Worm (Caenorhabditis elegans): ENCODE measurements around the gene oac-1.

The oac-1 gene

DNA sequence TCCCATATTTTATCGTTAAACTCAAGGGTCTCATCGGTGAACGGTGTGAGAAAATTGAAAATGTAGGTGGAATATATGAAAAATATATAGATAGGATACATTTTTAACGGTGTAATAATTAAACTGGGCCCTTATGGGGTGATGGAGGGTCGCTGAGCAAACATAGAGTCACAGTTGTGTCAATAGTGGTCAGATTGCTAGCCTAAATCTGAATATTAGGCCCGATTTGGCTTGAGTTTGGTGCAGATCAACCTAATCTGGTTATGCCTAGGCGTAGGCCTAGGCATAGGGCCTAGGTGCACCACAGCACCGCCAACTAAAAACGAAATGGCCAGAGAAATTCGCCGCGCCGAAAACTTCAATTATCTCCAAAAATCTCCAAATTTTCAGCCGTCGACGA is 42.2 kb downstream of the oac-1 start, which contains the start of gene phy-4:
Gene phy-4 (minus strand): TSS at position 101 of the 400 bp plus-strand sequence.
- no peak for TF ChIP-seq W03F9.2 (tag; optimal IDR thresholded peaks at IDR 0.05)
- no peak for TF ChIP-seq dao-5 (tag; optimal IDR thresholded peaks at IDR 0.05)
- no peak for TF ChIP-seq him-1 (tag; optimal IDR thresholded peaks at IDR 0.05)

DNA sequence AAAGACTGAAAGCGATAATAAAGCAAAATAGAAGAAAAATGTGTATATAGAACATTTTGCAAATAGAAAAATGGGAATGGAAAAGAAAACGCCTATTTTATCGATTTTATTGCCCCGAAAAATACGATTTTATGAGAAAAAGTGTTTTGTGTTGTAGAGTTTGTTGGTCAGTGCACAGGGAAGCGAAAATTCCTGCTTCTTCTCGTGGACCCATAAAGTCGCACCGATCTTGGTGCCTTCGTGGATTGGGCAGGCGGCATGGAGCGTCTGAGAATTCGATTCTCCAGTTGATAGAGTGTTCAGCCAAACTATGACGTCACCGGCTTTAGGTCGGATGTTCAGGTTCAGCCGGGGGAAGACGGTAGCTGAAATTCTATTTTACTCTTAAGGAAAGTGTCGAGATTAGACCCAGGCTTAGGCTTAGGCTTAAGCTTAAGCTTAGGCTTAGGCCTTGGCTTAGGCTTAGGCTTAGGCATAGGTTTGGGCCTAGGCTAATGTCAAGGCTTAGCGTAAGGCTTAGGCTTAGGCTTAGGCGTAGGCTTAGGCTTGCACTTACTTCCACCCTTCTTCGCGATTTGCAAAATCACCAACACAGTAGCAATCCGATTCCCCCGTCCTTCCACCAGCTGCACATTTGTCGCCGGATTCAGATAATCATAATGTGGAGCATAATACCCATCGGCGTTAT is 43.4 kb downstream of the oac-1 start, which contains the start of gene Y43F8B.19:
Gene Y43F8B.19 (minus strand): TSS at position 51 of the 688 bp plus-strand sequence.
- TF ChIP-seq W03F9.2 (tag; optimal IDR thresholded peaks at IDR 0.05) (no peak), dao-5 (tag; optimal IDR thresholded peaks at IDR 0.05) (no peak), him-1 (tag; optimal IDR thresholded peaks at IDR 0.05) (no peak)

DNA sequence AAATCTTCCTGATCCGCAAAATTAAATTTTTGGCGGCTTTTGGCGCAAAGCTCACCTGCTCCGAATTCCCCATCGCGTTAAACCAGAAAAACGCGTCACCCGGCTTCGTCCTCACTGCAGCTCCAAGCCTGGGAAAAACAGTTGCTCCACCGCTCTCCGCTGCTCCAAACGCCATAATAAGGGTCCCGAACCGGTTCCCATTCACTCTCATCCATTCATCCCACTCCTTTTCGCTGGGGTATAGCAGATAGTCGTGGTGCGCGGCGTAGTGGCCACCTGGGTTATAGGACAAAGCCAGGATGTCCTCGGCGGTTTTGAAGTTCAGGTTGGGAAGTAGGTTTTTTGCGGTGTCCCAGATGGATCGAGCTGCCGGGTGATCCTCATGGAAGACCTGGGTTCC is 44.8 kb downstream of the oac-1 start:
- no peak for TF ChIP-seq him-1 (tag; optimal IDR thresholded peaks at IDR 0.05)
- no peak for TF ChIP-seq W03F9.2 (tag; optimal IDR thresholded peaks at IDR 0.05)
- TF ChIP-seq dao-5 (tag; optimal IDR thresholded peaks at IDR 0.05) = no peak

DNA sequence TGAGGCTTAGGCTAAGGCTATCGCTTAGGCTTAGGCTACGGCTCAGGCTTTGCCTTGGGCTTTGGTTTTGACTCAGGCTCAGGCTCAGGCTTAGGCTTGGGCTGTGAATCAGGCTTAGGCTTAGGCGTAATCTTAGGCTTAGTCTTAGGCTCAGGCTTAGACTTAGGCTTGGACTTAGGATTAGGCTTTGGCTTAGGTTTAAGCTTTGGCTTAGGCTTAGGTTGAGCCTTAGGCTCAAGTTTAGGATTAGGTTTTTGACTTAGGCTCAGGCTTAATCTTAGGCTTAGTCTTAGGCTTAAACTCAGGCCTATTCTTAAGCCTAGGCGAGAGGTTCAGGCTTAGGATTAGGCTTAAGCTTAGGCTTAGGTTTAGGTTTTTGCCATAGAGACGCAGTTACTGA is 45.4 kb downstream of the oac-1 start:
- no peak for TF ChIP-seq dao-5 (tag; optimal IDR thresholded peaks at IDR 0.05)
- no peak for TF ChIP-seq him-1 (tag; optimal IDR thresholded peaks at IDR 0.05)
- TF ChIP-seq W03F9.2 (tag; optimal IDR thresholded peaks at IDR 0.05) = no peak

DNA sequence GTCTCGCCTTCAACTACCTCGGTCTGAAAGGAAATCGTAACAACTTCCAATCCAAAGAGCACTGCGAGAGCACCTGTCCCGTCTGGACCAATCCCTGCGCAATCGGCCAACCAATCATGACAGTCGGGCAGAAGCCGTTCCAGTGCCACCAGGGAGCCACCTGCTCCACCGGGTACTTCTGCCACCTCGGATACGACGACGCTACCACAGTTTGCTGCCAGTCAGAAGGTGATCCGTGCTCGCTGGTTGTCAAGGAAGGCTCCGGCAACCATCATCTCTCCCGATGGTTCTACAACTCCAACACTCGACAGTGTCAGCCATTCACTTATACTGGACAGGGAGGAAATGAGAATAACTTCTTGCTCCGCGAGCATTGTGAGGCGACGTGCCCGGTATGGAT is 46.7 kb downstream of the oac-1 start:
- TF ChIP-seq W03F9.2 (tag; optimal IDR thresholded peaks at IDR 0.05) = no peak
- no peak for TF ChIP-seq him-1 (tag; optimal IDR thresholded peaks at IDR 0.05)
- TF ChIP-seq dao-5 (tag; optimal IDR thresholded peaks at IDR 0.05) = no peak

DNA sequence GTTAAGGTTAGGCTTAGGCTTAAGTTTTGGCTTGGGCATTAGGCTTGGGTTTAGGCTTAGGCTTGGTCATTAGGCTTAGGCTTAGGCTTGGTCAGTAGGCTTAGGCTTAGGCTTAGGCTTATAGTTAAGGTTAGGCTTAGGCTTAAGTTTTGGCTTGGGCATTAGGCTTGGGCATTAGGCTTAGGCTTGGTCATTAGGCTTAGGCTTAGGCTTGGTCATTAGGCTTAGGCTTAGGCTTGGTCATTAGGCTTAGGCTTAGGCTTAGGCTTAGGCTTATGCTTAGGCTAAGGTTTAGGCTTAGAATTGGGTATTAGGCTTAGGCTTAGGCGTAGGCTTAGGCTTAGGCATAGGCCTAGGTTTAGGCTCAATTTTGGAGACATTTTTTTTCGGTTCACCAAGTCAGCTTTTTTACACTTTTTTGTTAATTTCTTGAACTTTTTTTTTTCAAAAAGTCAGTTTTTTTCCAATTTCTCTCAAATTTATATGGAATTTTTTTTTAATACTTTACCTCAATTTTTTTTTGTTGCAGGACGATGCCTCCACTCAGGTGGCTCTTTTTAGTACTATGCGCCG is 53.1 kb downstream of the oac-1 start, which contains the start of gene Y43F8B.3:
Gene Y43F8B.3 (plus strand): TSS at position 523 of the 573 bp plus-strand sequence.
- no peak for TF ChIP-seq him-1 (tag; optimal IDR thresholded peaks at IDR 0.05)
- no peak for TF ChIP-seq dao-5 (tag; optimal IDR thresholded peaks at IDR 0.05)
- no peak for TF ChIP-seq W03F9.2 (tag; optimal IDR thresholded peaks at IDR 0.05)

DNA sequence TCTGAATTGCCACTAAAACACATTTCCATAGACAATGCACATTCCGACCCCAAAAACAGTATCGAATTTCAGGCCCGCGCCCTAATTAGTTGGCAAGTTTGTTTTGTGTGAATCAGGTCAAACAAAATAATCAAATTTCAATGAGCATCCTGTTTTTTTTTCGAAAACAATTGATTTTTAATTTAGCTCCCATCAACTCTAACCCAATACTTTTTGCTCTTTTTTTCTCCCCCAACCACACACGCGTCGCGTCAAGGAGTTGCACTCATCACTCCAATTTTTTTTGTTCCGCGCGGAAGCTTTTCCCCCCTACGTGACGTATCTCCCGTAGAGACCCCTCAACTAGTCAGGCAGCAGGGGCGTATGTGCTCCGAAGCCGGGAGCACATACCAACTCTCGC is 54.4 kb downstream of the oac-1 start:
- TF ChIP-seq dao-5 (tag; optimal IDR thresholded peaks at IDR 0.05) (no peak), him-1 (tag; optimal IDR thresholded peaks at IDR 0.05) (no peak), W03F9.2 (tag; optimal IDR thresholded peaks at IDR 0.05) (no peak)
